Worm (Caenorhabditis elegans) whole organism, L4 larva: ENCODE results near the gene C09G9.5.
A peak's percentile ranks its signal among the peaks of the same experiment; 100 is the strongest.

Source experiments
- D1046.2 ChIP-seq: fragments of 200-800 bp; sonication (Bioruptor generic); IDR thresholded peaks from 2 replicates; pipeline ENCODE4 v1.3.6; 2022; ENCODE audit warnings: missing genetic modification characterization, missing compliant biosample characterization
- F44E2.7 ChIP-seq: fragments of 200-800 bp; sonication (Bioruptor generic); IDR thresholded peaks from 2 replicates; pipeline ENCODE4 v2.1.2; 2022; ENCODE audit warnings: missing genetic modification characterization, missing compliant biosample characterization
- F49E8.2 ChIP-seq: sonication (generic microtip); optimal IDR thresholded peaks from 2 replicates; lab custom pipeline; 2016; ENCODE audit warnings: missing compliant biosample characterization, mild to moderate bottlenecking, missing genetic modification characterization, borderline replicate concordance
- R02D3.7 ChIP-seq: fragments of 150-350 bp; sonication (generic microtip); optimal IDR thresholded peaks from 3 replicates; lab custom pipeline; 2014; ENCODE audit warnings: missing biosample characterization, missing genetic modification characterization
- Y48G9A.11 ChIP-seq: fragments of 200-800 bp; sonication (Bioruptor generic); IDR thresholded peaks from 2 replicates; pipeline ENCODE4 v1.3.6; 2022; ENCODE audit warnings: missing genetic modification reagents, missing genetic modification characterization, missing compliant biosample characterization
- Y75B8A.6 ChIP-seq: fragments of 200-800 bp; sonication (Bioruptor generic); IDR thresholded peaks from 2 replicates; pipeline ENCODE4 v1.3.6; 2022; ENCODE audit warnings: missing genetic modification reagents, missing genetic modification characterization, missing compliant biosample characterization
- ZK337.2 ChIP-seq: fragments of 200-800 bp; sonication (Bioruptor generic); IDR thresholded peaks from 2 replicates; pipeline ENCODE4 v1.3.6; 2022; ENCODE audit warnings: missing genetic modification reagents, missing genetic modification characterization, missing compliant biosample characterization
- ZK546.5 ChIP-seq, 2 experiments: sonication (generic microtip); optimal IDR thresholded peaks; 2 replicates each; lab custom pipeline; 2017; ENCODE audit warnings: missing biosample characterization in 2 of 2, missing genetic modification characterization in 2 of 2
- attf-4 ChIP-seq: sonication (generic microtip); optimal IDR thresholded peaks from 3 replicates; lab custom pipeline; 2017; ENCODE audit warnings: missing biosample characterization, missing genetic modification characterization
- ceh-62 ChIP-seq: sonication (generic microtip); optimal IDR thresholded peaks from 2 replicates; lab custom pipeline; 2017; ENCODE audit warnings: missing biosample characterization, missing genetic modification characterization
- ctbp-1 ChIP-seq: fragments of 200-800 bp; sonication (Bioruptor generic); IDR thresholded peaks from 2 replicates; pipeline ENCODE4 v1.3.6; 2022; ENCODE audit warnings: missing genetic modification reagents, missing genetic modification characterization, missing compliant biosample characterization
- daf-12 ChIP-seq: fragments of 150-350 bp; optimal IDR thresholded peaks from 2 replicates; lab custom pipeline; 2014; ENCODE audit warnings: missing biosample characterization, missing genetic modification reagents, missing genetic modification characterization
- daf-16 ChIP-seq, 3 experiments: sonication (generic microtip); optimal IDR thresholded peaks; 2 replicates each; lab custom pipeline; 2016 to 2017; ENCODE audit warnings: missing genetic modification characterization in 3 of 3, missing genetic modification reagents in 3 of 3, mild to moderate bottlenecking in 2 of 3, missing compliant biosample characterization in 2 of 3, missing biosample characterization in 1 of 3, moderate library complexity in 1 of 3
- daf-19 ChIP-seq: fragments of 200-800 bp; sonication (Bioruptor generic); conservative IDR thresholded peaks from 2 replicates; pipeline ENCODE4 v1.3.6; 2022; ENCODE audit warnings: missing genetic modification characterization, missing compliant biosample characterization
- daf-8 ChIP-seq: fragments of 200-800 bp; sonication (Bioruptor generic); IDR thresholded peaks from 2 replicates; pipeline ENCODE4 v1.3.6; 2022; ENCODE audit warnings: missing genetic modification characterization, missing compliant biosample characterization
- dmd-6 ChIP-seq: fragments of 200-800 bp; sonication (Bioruptor generic); IDR thresholded peaks from 2 replicates; pipeline ENCODE4 v1.3.6; 2022; ENCODE audit warnings: missing genetic modification reagents, missing genetic modification characterization, missing compliant biosample characterization
- dmd-8 ChIP-seq: fragments of 200-800 bp; sonication (Bioruptor generic); IDR thresholded peaks from 2 replicates; pipeline ENCODE4 v1.3.6; 2022; ENCODE audit warnings: missing genetic modification characterization, missing compliant biosample characterization
- hlh-11 ChIP-seq: fragments of 200-800 bp; sonication (Bioruptor generic); optimal IDR thresholded peaks from 2 replicates; lab custom pipeline; 2018; ENCODE audit warnings: mild to moderate bottlenecking, missing genetic modification characterization, missing compliant biosample characterization
- jun-1 ChIP-seq: fragments of 150-350 bp; optimal IDR thresholded peaks from 2 replicates; lab custom pipeline; 2014; ENCODE audit warnings: missing biosample characterization, missing genetic modification reagents, missing genetic modification characterization
- lin-29 ChIP-seq: fragments of 200-800 bp; sonication (Bioruptor generic); IDR thresholded peaks from 2 replicates; pipeline ENCODE4 v1.3.6; 2022; ENCODE audit warnings: missing genetic modification reagents, missing genetic modification characterization, missing compliant biosample characterization
- lsy-2 ChIP-seq, 2 experiments: fragments of 150-350 bp in 1 of 2; sonication (generic microtip) in 1 of 2; optimal IDR thresholded peaks; 2 replicates each; lab custom pipeline; 2014 to 2017; ENCODE audit warnings: missing biosample characterization in 2 of 2, missing genetic modification characterization in 2 of 2
- mdt-29 ChIP-seq: fragments of 200-800 bp; sonication (Bioruptor generic); IDR thresholded peaks from 2 replicates; pipeline ENCODE4 v1.3.6; 2022; ENCODE audit warnings: missing genetic modification reagents, missing genetic modification characterization, missing compliant biosample characterization
- mep-1 ChIP-seq: fragments of 150-350 bp; sonication (generic microtip); optimal IDR thresholded peaks from 3 replicates; lab custom pipeline; 2014; ENCODE audit warnings: missing biosample characterization, missing genetic modification characterization
- nhr-10 ChIP-seq: fragments of 150-350 bp; optimal IDR thresholded peaks from 2 replicates; lab custom pipeline; 2014; ENCODE audit warnings: missing biosample characterization, missing genetic modification characterization
- nhr-102 ChIP-seq: sonication (generic microtip); optimal IDR thresholded peaks from 2 replicates; lab custom pipeline; 2016; ENCODE audit warnings: mild to moderate bottlenecking, missing genetic modification characterization, moderate library complexity, missing compliant biosample characterization
- nhr-11 ChIP-seq: fragments of 150-350 bp; optimal IDR thresholded peaks from 2 replicates; lab custom pipeline; 2014; ENCODE audit warnings: missing biosample characterization, missing genetic modification characterization
- nhr-28 ChIP-seq: fragments of 150-350 bp; optimal IDR thresholded peaks from 2 replicates; lab custom pipeline; 2014; ENCODE audit warnings: missing biosample characterization, missing genetic modification characterization
- nhr-42 ChIP-seq: fragments of 200-800 bp; sonication (Bioruptor generic); IDR thresholded peaks from 2 replicates; pipeline ENCODE4 v1.3.6; 2022; ENCODE audit warnings: missing genetic modification characterization, missing compliant biosample characterization
- nhr-48 ChIP-seq: sonication (generic microtip); optimal IDR thresholded peaks from 2 replicates; lab custom pipeline; 2016; ENCODE audit warnings: mild to moderate bottlenecking, missing genetic modification characterization, missing compliant biosample characterization
- nhr-76 ChIP-seq: fragments of 150-350 bp; optimal IDR thresholded peaks from 2 replicates; lab custom pipeline; 2014; ENCODE audit warnings: missing biosample characterization, missing genetic modification characterization
- nhr-77 ChIP-seq: fragments of 150-350 bp; optimal IDR thresholded peaks from 2 replicates; lab custom pipeline; 2014; ENCODE audit warnings: missing biosample characterization, missing genetic modification characterization
- php-3 ChIP-seq: fragments of 200-800 bp; sonication (Bioruptor generic); IDR thresholded peaks from 2 replicates; pipeline ENCODE4 v1.3.6; 2022; ENCODE audit warnings: missing genetic modification reagents, missing genetic modification characterization, missing compliant biosample characterization
- saeg-2 ChIP-seq: fragments of 200-800 bp; sonication (Bioruptor generic); IDR thresholded peaks from 2 replicates; pipeline ENCODE4 v1.3.6; 2022; ENCODE audit warnings: missing genetic modification reagents, missing genetic modification characterization, missing compliant biosample characterization
- sdz-12 ChIP-seq: fragments of 200-800 bp; sonication (Bioruptor generic); optimal IDR thresholded peaks from 2 replicates; lab custom pipeline; 2018; ENCODE audit warnings: mild to moderate bottlenecking, missing genetic modification characterization, missing compliant biosample characterization
- set-16 ChIP-seq: fragments of 200-800 bp; sonication (Bioruptor generic); IDR thresholded peaks from 2 replicates; pipeline ENCODE4 v1.3.6; 2022; ENCODE audit warnings: missing genetic modification reagents, missing genetic modification characterization, missing compliant biosample characterization
- skn-1 ChIP-seq: fragments of 150-350 bp; optimal IDR thresholded peaks from 2 replicates; lab custom pipeline; 2014; ENCODE audit warnings: missing biosample characterization, missing genetic modification characterization
- spr-3 ChIP-seq: fragments of 200-800 bp; sonication (Bioruptor generic); optimal IDR thresholded peaks from 2 replicates; lab custom pipeline; 2018; ENCODE audit warnings: mild to moderate bottlenecking, missing genetic modification characterization, missing compliant biosample characterization
- unc-39 ChIP-seq: sonication (generic microtip); optimal IDR thresholded peaks from 2 replicates; lab custom pipeline; 2017; ENCODE audit warnings: missing biosample characterization, missing genetic modification characterization
- vab-7 ChIP-seq: fragments of 200-800 bp; sonication (Bioruptor generic); IDR thresholded peaks from 2 replicates; pipeline ENCODE4 v1.3.6; 2022; ENCODE audit warnings: missing genetic modification reagents, missing genetic modification characterization, missing compliant biosample characterization
- zip-2 ChIP-seq: fragments of 150-350 bp; optimal IDR thresholded peaks from 2 replicates; lab custom pipeline; 2014; ENCODE audit warnings: missing biosample characterization, missing genetic modification characterization

C09G9.5 gene

ce11 chrIV:8848983-8849382, 37.3 kb upstream of the C09G9.5 start:
- no peak for TF ChIP-seq skn-1
- peak; percentile 85 for TF ChIP-seq set-16 (GFP tag; lab: Robert Waterston, UW)
- TF ChIP-seq, all 104 proteins: peak for 1

DNA sequence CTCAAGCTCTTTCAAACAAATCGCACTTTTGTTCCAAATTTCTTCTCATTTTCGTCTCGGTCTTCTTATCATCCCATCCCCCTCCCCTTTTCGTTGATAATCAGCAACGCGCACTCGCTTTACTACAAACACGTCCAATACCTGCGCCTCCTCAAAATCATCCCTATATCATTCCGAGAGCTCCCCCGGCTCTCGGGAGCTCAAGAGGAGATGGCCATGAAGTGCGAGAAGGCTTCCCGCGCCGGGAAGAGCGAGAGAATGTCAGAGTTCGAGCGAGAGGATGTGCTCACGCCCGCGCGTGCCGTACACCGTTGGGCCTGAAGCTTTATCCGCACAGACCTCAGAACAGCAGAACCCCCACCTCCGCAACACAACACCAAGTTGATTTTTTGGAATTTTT, 35.5 kb upstream of the C09G9.5 start:
- no peak for TF ChIP-seq saeg-2 (GFP tag; lab: Robert Waterston, UW)
- TF ChIP-seq set-16 (GFP tag; lab: Robert Waterston, UW) = peak; percentile 92
- no peak for TF ChIP-seq php-3
- TF ChIP-seq unc-39 (tag; lab: Kevin White, UChicago) = no peak
- no peak for TF ChIP-seq ZK337.2
- TF ChIP-seq ZK546.5 (tag; optimal IDR thresholded peaks at IDR 0.05; lab: Kevin White, UChicago) = no peak
- no peak for TF ChIP-seq D1046.2
- TF ChIP-seq daf-19 (GFP tag; lab: Robert Waterston, UW) = no peak
- TF ChIP-seq nhr-76 (tag; lab: Kevin White, UChicago) = no peak
- TF ChIP-seq hlh-11 (tag; lab: Kevin White, UChicago) = peak; percentile 1
- no peak for TF ChIP-seq ceh-62 (tag; lab: Kevin White, UChicago)
- no peak for TF ChIP-seq lsy-2 (tag; optimal IDR thresholded peaks at IDR 0.05; lab: Kevin White, UChicago)
- TF ChIP-seq Y75B8A.6 (GFP tag; lab: Robert Waterston, UW) = no peak
- no peak for TF ChIP-seq zip-2 (tag; lab: Kevin White, UChicago)
- TF ChIP-seq lin-29 = 0 out of 2 replicates have a peak, but pooled peaks have one; percentile 26
- no peak for TF ChIP-seq daf-8 (GFP tag; lab: Robert Waterston, UW)
- TF ChIP-seq spr-3 = no peak
- no peak for TF ChIP-seq R02D3.7 (tag; lab: Kevin White, UChicago)
- TF ChIP-seq F49E8.2 (tag; lab: Kevin White, UChicago) = no peak
- 0 out of 2 replicates have a peak, but pooled peaks have one; percentile 57 for TF ChIP-seq dmd-8 (GFP tag; lab: Robert Waterston, UW)
- TF ChIP-seq nhr-28 (tag; lab: Kevin White, UChicago) = peak; percentile 13
- TF ChIP-seq daf-16 (GFP tag; optimal IDR thresholded peaks at IDR 0.05; lab: Kevin White, UChicago) = no peak
- no peak for TF ChIP-seq daf-16 (tag; optimal IDR thresholded peaks at IDR 0.05; lab: Kevin White, UChicago)
- no peak for TF ChIP-seq jun-1
- TF ChIP-seq dmd-6 (GFP tag; lab: Robert Waterston, UW) = no peak
- no peak for TF ChIP-seq nhr-10 (tag; lab: Kevin White, UChicago)
- TF ChIP-seq nhr-42 = no peak
- no peak for TF ChIP-seq mdt-29 (GFP tag; lab: Robert Waterston, UW)
- TF ChIP-seq, all 104 proteins: peak for 5

DNA sequence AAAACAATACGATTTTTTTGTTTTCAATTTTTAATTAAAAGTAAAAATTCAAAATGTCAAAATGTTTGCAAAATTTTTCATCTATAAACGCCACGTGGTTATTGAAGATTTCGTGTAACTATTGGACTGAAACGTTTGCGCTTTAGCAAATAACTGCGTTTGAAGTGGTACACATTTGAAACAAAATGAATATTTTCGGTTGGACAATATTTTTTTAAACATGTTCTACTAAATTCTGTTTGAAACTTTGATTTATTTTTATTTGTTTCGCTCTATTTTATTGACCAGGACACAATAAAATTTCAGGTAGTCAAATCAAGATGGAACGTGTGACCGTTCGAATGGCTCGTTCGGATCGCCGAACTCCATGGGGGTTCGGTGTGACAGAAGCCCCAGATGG, 34.1 kb upstream of the C09G9.5 start, which contains the start of gene alp-1:
Gene alp-1, plus strand, starts transcription at position 301 of the 400 bp plus-strand sequence.
- TF ChIP-seq hlh-11 (tag; lab: Kevin White, UChicago) (no peak), sdz-12 (GFP tag; lab: Kevin White, UChicago) (no peak), vab-7 (GFP tag; lab: Robert Waterston, UW) (no peak), F44E2.7 (GFP tag; lab: Robert Waterston, UW) (no peak), nhr-11 (tag; lab: Kevin White, UChicago) (no peak), ZK546.5 (tag; optimal IDR thresholded peaks at IDR 0.05; lab: Kevin White, UChicago) (no peak), nhr-48 (tag; lab: Kevin White, UChicago) (no peak), mep-1 (tag; lab: Kevin White, UChicago) (no peak), nhr-102 (tag; lab: Kevin White, UChicago) (no peak), attf-4 (no peak), ctbp-1 (GFP tag; lab: Robert Waterston, UW) (no peak), daf-12 (tag; lab: Kevin White, UChicago) (no peak), unc-39 (tag; lab: Kevin White, UChicago) (no peak), nhr-77 (tag; lab: Kevin White, UChicago) (no peak), Y48G9A.11 (no peak)
